Worm (Caenorhabditis elegans): Measurements from ENCODE around the gene Y12A6A.1.

DNA sequence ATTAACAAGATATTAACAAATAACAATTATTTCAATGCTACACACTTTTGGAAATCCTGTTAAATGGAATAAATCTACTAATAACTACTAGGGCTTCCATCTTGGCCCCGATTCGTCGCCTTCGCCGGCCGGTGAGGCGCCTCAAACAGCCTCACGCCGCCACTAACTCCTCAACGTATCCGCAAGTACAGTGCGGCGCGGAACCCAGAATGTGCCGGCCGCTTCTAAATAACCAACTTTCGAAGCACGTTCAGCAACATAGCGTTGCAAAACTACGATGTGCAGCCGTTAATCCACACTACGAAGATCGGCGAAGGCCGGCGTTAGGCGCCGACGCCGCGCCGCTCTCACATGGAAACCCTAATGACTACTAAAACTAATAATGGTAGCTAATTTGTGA is 15.7 kb downstream of the Y12A6A.1 start:
- no peak for TF ChIP-seq pqm-1 (tag; optimal IDR thresholded peaks at IDR 0.05)
- no peak for TF ChIP-seq lin-13 (GFP tag; optimal IDR thresholded peaks at IDR 0.05)
- TF ChIP-seq lin-39 (tag; optimal IDR thresholded peaks at IDR 0.05): no peak
